Worm (Caenorhabditis elegans): ENCODE data around the gene rmd-6.
A peak's percentile ranks its signal among the peaks of the same experiment; 100 is the strongest.

Gene rmd-6

DNA sequence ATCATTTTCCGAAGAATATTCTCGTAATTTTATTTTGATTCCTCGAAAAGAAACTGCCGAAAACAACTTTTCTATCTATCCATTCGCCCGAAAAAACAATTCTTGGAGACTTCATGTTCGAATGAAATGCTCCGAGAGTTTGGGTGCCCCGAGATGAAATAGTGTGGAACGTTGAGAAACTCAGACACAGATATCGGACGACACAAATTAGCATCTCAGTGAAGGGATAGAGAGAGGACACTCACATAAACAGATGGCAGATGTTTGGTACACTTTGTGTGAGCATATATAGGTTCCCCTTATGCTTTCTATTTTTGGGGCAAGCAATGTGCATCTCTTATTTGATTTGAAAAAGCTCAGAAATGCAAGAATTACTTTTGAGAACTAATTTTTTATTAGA is 10.2 kb downstream of the rmd-6 start:
- TF ChIP-seq cog-1 (tag; optimal IDR thresholded peaks at IDR 0.05) (peak; percentile 2), ztf-29 (GFP tag; IDR thresholded peaks at IDR 0.05) (no peak)

DNA sequence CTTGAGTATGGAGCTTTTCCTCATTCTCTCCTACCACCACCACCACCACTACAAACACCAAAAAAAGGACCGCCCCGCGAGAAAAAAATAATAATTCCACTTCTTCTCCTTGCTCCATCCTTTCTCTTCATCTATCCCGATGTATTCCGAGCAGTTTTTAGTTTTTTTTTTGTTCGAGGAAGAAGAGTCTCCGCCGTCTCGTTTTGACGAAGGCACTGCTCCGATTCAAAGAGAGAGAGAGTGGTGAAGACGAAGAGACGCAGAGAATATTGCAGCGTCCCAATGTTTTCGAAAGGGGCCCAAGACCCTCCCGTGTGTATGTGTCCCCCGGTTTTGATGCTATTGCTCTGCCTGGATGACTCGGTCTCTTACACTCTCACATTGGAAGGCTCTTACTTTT is 12.5 kb downstream of the rmd-6 start:
- TF ChIP-seq flt-1 (GFP tag; IDR thresholded peaks at IDR 0.05) (no peak), med-1 (GFP tag; optimal IDR thresholded peaks at IDR 0.05; ENCODE audit: insufficient read depth) (no peak), ref-1 (GFP tag; conservative IDR thresholded peaks at IDR 0.05) (no peak), ztf-23 (GFP tag; IDR thresholded peaks at IDR 0.05) (no peak), klf-2 (GFP tag; conservative IDR thresholded peaks at IDR 0.05) (no peak), cog-1 (tag; optimal IDR thresholded peaks at IDR 0.05) (no peak), tab-1 (GFP tag; IDR thresholded peaks at IDR 0.05) (no peak), T22C8.4 (GFP tag; IDR thresholded peaks at IDR 0.05) (no peak), ztf-29 (GFP tag; IDR thresholded peaks at IDR 0.05) (no peak)

DNA sequence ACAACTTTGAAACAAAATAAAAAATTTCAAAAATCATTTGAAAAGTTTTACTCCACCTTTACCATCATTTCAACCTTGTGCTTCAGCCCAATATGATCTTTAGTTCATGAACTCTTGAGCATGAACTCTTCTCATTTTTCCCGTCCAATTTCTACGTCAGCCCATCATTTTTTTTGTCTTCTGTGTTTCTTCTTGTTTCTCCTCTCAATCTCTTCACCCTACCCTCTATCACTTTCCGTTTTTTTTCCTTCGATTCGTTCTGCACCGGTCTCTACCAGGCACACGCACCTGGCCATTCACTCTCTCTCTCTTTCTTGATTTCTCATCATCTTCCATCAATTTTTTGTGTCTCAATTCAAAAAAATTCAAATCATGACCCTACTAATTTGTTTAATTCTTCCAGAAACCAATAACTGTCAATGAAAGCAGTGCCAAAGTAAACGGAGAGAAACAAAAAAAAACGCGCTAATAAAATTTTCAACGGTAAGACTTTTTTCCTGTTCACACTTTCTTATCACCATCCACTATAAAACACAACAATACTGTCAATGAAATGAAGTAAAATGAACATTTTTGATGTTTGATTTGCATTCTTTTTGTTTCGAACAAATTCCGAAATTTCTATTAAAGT is 14.4 kb downstream of the rmd-6 start, which contains the start of gene pygo-1:
Gene pygo-1 (plus strand): TSS at position 404 of the 631 bp plus-strand sequence.
- TF ChIP-seq klf-2 (GFP tag; conservative IDR thresholded peaks at IDR 0.05) (no peak), T22C8.4 (GFP tag; IDR thresholded peaks at IDR 0.05) (no peak), ref-1 (GFP tag; conservative IDR thresholded peaks at IDR 0.05) (no peak)

DNA sequence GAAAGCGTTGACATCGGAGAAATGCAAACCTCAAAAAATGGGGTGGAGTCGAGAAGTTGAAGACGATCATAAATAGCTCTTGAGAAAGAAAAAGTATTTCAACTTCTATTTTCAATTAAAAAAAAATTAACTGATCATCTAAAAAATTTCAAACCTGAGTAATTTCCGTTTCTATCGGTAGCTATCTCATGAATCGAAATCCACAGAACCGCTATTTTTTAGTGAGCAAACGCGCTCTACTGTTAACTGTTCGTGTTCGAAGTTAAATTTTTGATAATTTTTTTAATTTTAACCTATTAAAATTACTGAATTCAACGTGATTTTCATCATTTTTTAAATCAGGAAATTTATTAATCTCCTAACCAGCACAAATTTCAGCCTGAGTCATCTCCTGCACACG is 15.2 kb downstream of the rmd-6 start:
- TF ChIP-seq ztf-23 (GFP tag; IDR thresholded peaks at IDR 0.05) (no peak), med-1 (GFP tag; optimal IDR thresholded peaks at IDR 0.05; ENCODE audit: insufficient read depth) (no peak), flt-1 (GFP tag; IDR thresholded peaks at IDR 0.05) (no peak), tab-1 (GFP tag; IDR thresholded peaks at IDR 0.05) (no peak), T22C8.4 (GFP tag; IDR thresholded peaks at IDR 0.05) (no peak), ref-1 (GFP tag; conservative IDR thresholded peaks at IDR 0.05) (no peak), cog-1 (tag; optimal IDR thresholded peaks at IDR 0.05) (no peak), klf-2 (GFP tag; conservative IDR thresholded peaks at IDR 0.05) (no peak), ztf-29 (GFP tag; IDR thresholded peaks at IDR 0.05) (no peak)

DNA sequence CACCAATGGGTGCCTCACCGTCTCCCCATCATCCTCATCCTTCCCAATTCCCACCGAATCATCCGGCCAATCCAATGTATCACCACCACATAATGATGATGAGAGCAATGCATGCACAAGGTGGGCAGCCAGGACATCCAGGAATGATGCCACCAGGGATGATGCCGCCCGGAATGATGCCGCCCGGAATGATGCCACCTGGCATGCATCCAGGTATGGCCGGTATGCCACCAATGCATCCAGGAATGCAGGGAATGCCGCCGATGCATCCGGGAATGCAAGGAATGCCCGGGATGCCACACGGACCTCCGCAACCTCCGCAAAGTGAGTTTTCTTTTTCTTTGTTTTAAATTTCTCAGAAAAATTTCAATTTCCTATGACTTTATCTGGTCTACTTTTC is 17.1 kb downstream of the rmd-6 start:
- TF ChIP-seq ztf-29 (GFP tag; IDR thresholded peaks at IDR 0.05) (no peak), med-1 (GFP tag; optimal IDR thresholded peaks at IDR 0.05; ENCODE audit: insufficient read depth) (no peak), cog-1 (tag; optimal IDR thresholded peaks at IDR 0.05) (no peak), flt-1 (GFP tag; IDR thresholded peaks at IDR 0.05) (peak; percentile 15; the same call in 1 of the 2 replicates), klf-2 (GFP tag; conservative IDR thresholded peaks at IDR 0.05) (no peak), ref-1 (GFP tag; conservative IDR thresholded peaks at IDR 0.05) (no peak), tab-1 (GFP tag; IDR thresholded peaks at IDR 0.05) (no peak)

DNA sequence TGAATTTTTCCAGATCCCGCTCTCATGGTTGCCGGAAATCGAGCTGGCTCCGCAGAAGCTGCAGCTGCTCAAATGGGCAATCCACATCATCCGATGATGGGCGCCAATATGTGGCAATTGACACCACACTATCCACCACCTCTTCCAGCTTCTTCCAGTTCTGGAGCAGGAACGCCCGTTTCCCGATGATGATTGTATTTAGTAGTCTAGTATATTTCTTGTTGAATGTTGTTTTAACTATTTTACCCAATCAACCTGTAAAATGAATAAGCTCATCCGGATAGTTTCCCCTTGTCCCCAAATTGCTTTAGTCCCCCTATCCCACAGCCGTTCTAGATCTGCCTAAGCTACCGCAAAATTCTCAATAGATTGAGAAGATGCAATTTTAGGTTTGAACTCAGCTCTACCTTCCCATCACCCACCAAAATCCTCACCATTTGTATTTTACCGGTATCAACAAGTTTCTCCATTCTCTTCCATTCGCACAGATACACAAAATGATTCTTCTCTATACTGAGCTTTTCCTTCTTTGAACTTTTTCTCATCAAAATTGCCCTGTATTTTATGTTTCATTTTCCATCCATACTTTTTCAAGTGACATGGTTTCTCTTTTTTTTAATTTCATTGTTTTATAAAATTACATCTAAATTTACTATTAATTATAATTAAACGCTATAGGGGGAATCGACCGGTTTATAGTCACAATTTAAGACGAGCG is 17.8 kb downstream of the rmd-6 start:
- no peak for TF ChIP-seq ref-1 (GFP tag; conservative IDR thresholded peaks at IDR 0.05)
- no peak for TF ChIP-seq cog-1 (tag; optimal IDR thresholded peaks at IDR 0.05)
- TF ChIP-seq ztf-23 (GFP tag; IDR thresholded peaks at IDR 0.05): no peak
- TF ChIP-seq flt-1 (GFP tag; IDR thresholded peaks at IDR 0.05): no peak
- TF ChIP-seq ztf-29 (GFP tag; IDR thresholded peaks at IDR 0.05): no peak
- TF ChIP-seq klf-2 (GFP tag; conservative IDR thresholded peaks at IDR 0.05): no peak
- TF ChIP-seq med-1 (GFP tag; optimal IDR thresholded peaks at IDR 0.05; ENCODE audit: insufficient read depth): no peak
- no peak for TF ChIP-seq tab-1 (GFP tag; IDR thresholded peaks at IDR 0.05)
- TF ChIP-seq T22C8.4 (GFP tag; IDR thresholded peaks at IDR 0.05): no peak

DNA sequence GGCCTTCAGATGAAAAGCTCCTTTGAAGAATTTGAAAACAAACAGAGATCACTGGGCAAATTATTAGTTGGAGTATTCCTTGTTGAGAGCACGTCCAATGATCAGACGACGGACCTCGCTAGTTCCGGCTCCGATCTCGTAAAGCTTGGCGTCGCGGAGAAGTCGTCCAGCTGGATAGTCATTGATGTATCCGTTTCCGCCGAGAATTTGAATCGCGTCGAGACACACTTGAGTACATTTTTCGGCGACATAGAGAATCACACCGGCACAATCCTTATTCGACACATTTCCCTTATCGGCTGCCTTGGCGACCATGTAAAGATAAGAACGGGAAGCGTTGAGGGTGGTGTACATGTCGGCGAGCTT is 18.3 kb downstream of the rmd-6 start:
- TF ChIP-seq flt-1 (GFP tag; IDR thresholded peaks at IDR 0.05) (0 out of 2 replicates have a peak, but pooled peaks have one; percentile 4), ref-1 (GFP tag; conservative IDR thresholded peaks at IDR 0.05) (no peak)

DNA sequence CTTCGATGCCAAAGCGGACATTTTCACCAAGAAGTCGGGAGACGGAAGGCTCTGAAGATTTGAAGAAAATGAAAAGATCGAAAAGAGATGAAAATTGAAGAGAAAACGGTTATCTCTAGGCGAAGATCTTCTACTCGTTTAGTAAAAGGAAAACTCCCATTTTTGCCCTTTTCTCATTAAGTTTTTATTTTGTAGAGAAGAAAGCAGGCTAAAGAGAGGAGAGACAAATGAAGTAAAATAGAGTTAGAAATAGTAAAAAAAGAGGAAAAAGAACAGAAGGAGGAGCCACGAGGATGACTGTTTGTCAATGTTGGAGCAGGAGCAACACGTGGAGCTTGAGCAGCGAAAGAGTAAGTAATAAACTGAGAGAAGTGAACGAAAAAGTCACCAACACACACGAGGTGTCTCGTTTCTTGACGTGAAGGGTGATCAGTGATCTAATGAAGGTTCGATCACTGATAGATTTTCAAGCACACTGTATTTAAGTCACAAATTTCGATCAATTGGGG is 20.2 kb downstream of the rmd-6 start, which contains the start of gene ivd-1:
Gene ivd-1 (minus strand): TSS at position 51 of the 509 bp plus-strand sequence.
- no peak for TF ChIP-seq cog-1 (tag; optimal IDR thresholded peaks at IDR 0.05)
- TF ChIP-seq ref-1 (GFP tag; conservative IDR thresholded peaks at IDR 0.05): no peak
- TF ChIP-seq flt-1 (GFP tag; IDR thresholded peaks at IDR 0.05): no peak
- TF ChIP-seq med-1 (GFP tag; optimal IDR thresholded peaks at IDR 0.05; ENCODE audit: insufficient read depth): no peak
- no peak for TF ChIP-seq T22C8.4 (GFP tag; IDR thresholded peaks at IDR 0.05)
- no peak for TF ChIP-seq ztf-29 (GFP tag; IDR thresholded peaks at IDR 0.05)
- TF ChIP-seq klf-2 (GFP tag; conservative IDR thresholded peaks at IDR 0.05): no peak

DNA sequence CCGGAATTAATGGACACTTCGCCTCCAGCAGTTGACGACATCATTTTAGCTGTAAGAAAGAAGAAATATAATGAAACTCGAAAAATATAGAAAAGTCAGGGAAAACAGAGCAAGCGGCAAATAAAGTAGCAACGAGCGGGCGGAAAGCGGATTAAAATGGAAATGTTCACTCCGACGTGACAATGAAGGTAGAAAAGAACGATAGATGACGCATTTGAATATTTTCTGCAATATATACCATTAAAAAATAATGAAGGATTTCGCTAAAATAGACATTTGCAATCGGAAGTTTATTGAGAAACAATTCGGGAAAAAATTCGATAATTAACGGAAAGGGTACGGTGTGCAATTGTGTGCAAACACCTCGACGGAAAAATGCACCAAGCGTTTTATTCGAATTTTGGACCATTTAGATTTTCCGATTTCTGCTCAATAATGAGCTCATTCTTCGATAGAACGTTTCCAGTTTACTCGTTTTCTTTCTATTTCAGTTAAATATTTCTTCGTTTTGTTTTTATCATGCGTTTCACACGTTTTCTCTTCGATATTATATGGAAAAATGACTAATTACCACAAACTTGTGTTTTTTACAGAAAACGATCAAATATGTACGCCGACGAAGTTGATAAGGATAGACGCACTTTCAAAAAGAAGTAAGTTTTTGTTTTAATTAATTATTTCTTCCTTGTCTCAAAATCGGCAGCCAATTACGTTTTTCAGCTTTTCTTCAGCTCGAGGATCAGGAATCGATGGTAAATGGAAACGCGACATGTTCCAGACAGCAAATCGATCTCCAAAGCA is 22.5 kb downstream of the rmd-6 start, which contains the start of the genes snpn-1 and C02B10.4:
Gene snpn-1 (minus strand): TSS at position 51 of the 801 bp plus-strand sequence.
Gene C02B10.4 (plus strand): TSS at position 594 of the 801 bp plus-strand sequence.
- TF ChIP-seq med-1 (GFP tag; optimal IDR thresholded peaks at IDR 0.05; ENCODE audit: insufficient read depth) (no peak), tab-1 (GFP tag; IDR thresholded peaks at IDR 0.05) (no peak), ztf-29 (GFP tag; IDR thresholded peaks at IDR 0.05) (no peak), flt-1 (GFP tag; IDR thresholded peaks at IDR 0.05) (no peak), klf-2 (GFP tag; conservative IDR thresholded peaks at IDR 0.05) (no peak), ztf-23 (GFP tag; IDR thresholded peaks at IDR 0.05) (no peak), T22C8.4 (GFP tag; IDR thresholded peaks at IDR 0.05) (peak; percentile 60; the same call in 1 of the 2 replicates), cog-1 (tag; optimal IDR thresholded peaks at IDR 0.05) (no peak), ref-1 (GFP tag; conservative IDR thresholded peaks at IDR 0.05) (no peak)
